Worm (Caenorhabditis elegans) whole organism, L2 larva: ENCODE measurements around the gene pes-4.

ENCODE experiments used
- R02D3.7 ChIP-seq: fragments of 150-350 bp; optimal IDR thresholded peaks from 2 replicates; lab custom pipeline; 2014; ENCODE audit warnings: missing biosample characterization, missing genetic modification characterization
- egl-27 ChIP-seq: sonication (generic microtip); optimal IDR thresholded peaks from 3 replicates; lab custom pipeline; 2017; ENCODE audit warnings: missing biosample characterization, missing genetic modification reagents, missing genetic modification characterization
- lin-13 ChIP-seq: fragments of 150-350 bp; optimal IDR thresholded peaks from 2 replicates; lab custom pipeline; 2014; ENCODE audit warnings: missing biosample characterization, missing genetic modification reagents, missing genetic modification characterization
- lin-39 ChIP-seq: fragments of 150-350 bp; optimal IDR thresholded peaks from 2 replicates; lab custom pipeline; 2014; ENCODE audit warnings: missing biosample characterization, missing genetic modification reagents, missing genetic modification characterization
- nhr-23 ChIP-seq: fragments of 150-350 bp; optimal IDR thresholded peaks from 2 replicates; lab custom pipeline; 2014; ENCODE audit warnings: missing biosample characterization, missing genetic modification reagents, missing genetic modification characterization
- nhr-77 ChIP-seq: fragments of 150-350 bp; optimal IDR thresholded peaks from 2 replicates; lab custom pipeline; 2014; ENCODE audit warnings: missing biosample characterization, missing genetic modification characterization
- sem-4 ChIP-seq: fragments of 150-350 bp; optimal IDR thresholded peaks from 2 replicates; lab custom pipeline; 2014; ENCODE audit warnings: missing biosample characterization, missing genetic modification reagents, missing genetic modification characterization
- skn-1 ChIP-seq: sonication (generic microtip); optimal IDR thresholded peaks from 2 replicates; lab custom pipeline; 2017; ENCODE audit warnings: missing biosample characterization, missing genetic modification characterization
- snpc-4 ChIP-seq: fragments of 150-350 bp; optimal IDR thresholded peaks from 2 replicates; lab custom pipeline; 2014; ENCODE audit warnings: missing biosample characterization, missing genetic modification characterization
- unc-39 ChIP-seq: fragments of 150-350 bp; optimal IDR thresholded peaks from 2 replicates; lab custom pipeline; 2014; ENCODE audit warnings: missing biosample characterization, missing genetic modification characterization
- unc-62 ChIP-seq: fragments of 150-350 bp; optimal IDR thresholded peaks from 2 replicates; lab custom pipeline; 2014; ENCODE audit warnings: missing biosample characterization, missing genetic modification reagents, missing genetic modification characterization
- ztf-4 ChIP-seq: fragments of 150-350 bp; optimal IDR thresholded peaks from 2 replicates; lab custom pipeline; 2014; ENCODE audit warnings: missing biosample characterization, missing genetic modification characterization

DNA sequence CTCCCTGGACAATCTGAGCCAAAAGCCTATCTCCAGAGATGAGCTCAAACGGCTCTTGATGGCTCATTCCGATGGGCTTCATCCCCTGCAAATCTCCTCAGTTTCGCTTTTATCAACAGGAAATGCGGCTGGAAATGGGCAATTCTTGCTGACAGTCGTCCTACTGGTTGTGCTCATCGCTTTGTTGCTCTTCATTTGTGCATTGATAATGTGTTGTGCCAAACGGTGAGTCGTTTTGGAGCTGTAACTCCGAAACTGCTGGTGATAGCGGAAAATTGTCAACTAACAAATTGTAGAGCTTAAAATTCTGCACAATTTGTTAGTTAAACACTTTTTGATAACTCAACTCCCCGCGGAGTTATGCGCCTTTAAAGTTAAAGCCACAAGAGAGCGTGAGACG is 51.1 kb downstream of the pes-4 start:
- TF ChIP-seq lin-39 (tag; lab: Kevin White, UChicago) (no peak), R02D3.7 (tag; lab: Kevin White, UChicago) (no peak), skn-1 (tag; lab: Kevin White, UChicago) (no peak), unc-39 (tag; lab: Kevin White, UChicago) (no peak), nhr-23 (no peak), lin-13 (GFP tag; lab: Kevin White, UChicago) (no peak), sem-4 (tag; lab: Kevin White, UChicago) (no peak), egl-27 (no peak), unc-62 (no peak), nhr-77 (tag; lab: Kevin White, UChicago) (no peak), ztf-4 (no peak), snpc-4 (tag; lab: Kevin White, UChicago) (no peak)
